Worm (Caenorhabditis elegans) whole organism, L4 larva: Measurements from ENCODE around the gene gcst-1.

ENCODE experiments used
- F26F4.8 ChIP-seq: fragments of 200-800 bp; sonication (Bioruptor generic); conservative IDR thresholded peaks from 2 replicates; pipeline ENCODE4 v1.3.6; 2022; ENCODE audit warnings: missing genetic modification characterization, missing compliant biosample characterization
- aha-1 ChIP-seq: fragments of 150-350 bp; peaks from one replicate; lab custom pipeline; 2014; ENCODE audit warnings: missing biosample characterization, missing genetic modification characterization
- ces-1 ChIP-seq: fragments of 150-350 bp; sonication (generic microtip); optimal IDR thresholded peaks from 4 replicates; lab custom pipeline; 2014; ENCODE audit warnings: missing biosample characterization, missing genetic modification reagents, missing genetic modification characterization
- egl-27 ChIP-seq: sonication (generic microtip); optimal IDR thresholded peaks from 3 replicates; lab custom pipeline; 2017; ENCODE audit warnings: missing biosample characterization, missing genetic modification reagents, missing genetic modification characterization
- hif-1 ChIP-seq, 2 experiments: sonication (generic microtip); optimal IDR thresholded peaks; 2 replicates each; lab custom pipeline; 2016 to 2017; ENCODE audit warnings: missing compliant biosample characterization in 2 of 2, missing genetic modification characterization in 2 of 2, missing genetic modification reagents in 2 of 2, missing genotype in 2 of 2, mild to moderate bottlenecking in 1 of 2
- nhr-6 ChIP-seq: fragments of 150-350 bp; optimal IDR thresholded peaks from 2 replicates; lab custom pipeline; 2014; ENCODE audit warnings: missing biosample characterization, missing genetic modification characterization
- pqm-1 ChIP-seq: sonication (generic microtip); optimal IDR thresholded peaks from 2 replicates; lab custom pipeline; 2017; ENCODE audit warnings: missing biosample characterization, missing genetic modification characterization
- spr-1 ChIP-seq: sonication (generic microtip); optimal IDR thresholded peaks from 2 replicates; lab custom pipeline; 2016; ENCODE audit warnings: mild to moderate bottlenecking, missing genetic modification characterization, missing compliant biosample characterization
- ztf-11 ChIP-seq: fragments of 150-350 bp; optimal IDR thresholded peaks from 2 replicates; lab custom pipeline; 2014; ENCODE audit warnings: missing biosample characterization, missing genetic modification characterization

DNA sequence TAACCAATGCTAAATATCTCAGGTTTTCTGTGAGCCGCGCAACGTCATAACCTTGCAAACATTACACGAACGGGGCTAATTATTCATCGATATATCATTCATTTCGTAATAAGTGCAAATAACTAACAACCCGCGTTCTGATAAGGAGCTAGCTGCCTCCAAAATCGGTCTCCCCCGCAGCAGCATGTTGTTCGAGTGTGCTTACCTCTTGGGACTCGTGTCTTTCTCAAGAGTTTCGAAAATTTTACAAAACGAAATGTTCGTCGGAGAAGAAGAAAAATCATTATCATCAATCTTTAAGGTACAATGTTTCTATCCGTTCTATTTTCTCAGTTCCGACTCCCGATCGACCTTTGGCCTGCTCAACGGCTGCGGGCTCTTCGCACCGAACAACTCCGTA, 34.8 kb upstream of the gcst-1 start:
- TF ChIP-seq spr-1 (no peak), ztf-11 (no peak), nhr-6 (tag; lab: Kevin White, UChicago) (no peak), F26F4.8 (GFP tag; lab: Robert Waterston, UW) (no peak), ces-1 (GFP tag; lab: Kevin White, UChicago) (no peak), hif-1 (tag; optimal IDR thresholded peaks at IDR 0.05; lab: Kevin White, UChicago) (no peak), pqm-1 (tag; lab: Kevin White, UChicago) (no peak), aha-1 (tag; lab: Kevin White, UChicago) (peak; percentile 93), egl-27 (tag; lab: Kevin White, UChicago) (no peak)
